Fruit fly (Drosophila melanogaster): ENCODE measurements around the gene CG43165.

- TF ChIP-seq Blimp-1 (GFP tag; optimal IDR thresholded peaks at IDR 0.05), result no peak
- no peak for TF ChIP-seq dac (GFP tag; optimal IDR thresholded peaks at IDR 0.05)
- no peak for TF ChIP-seq Sox102F (GFP tag; optimal IDR thresholded peaks at IDR 0.05)
- no peak for TF ChIP-seq Eip93F (GFP tag; optimal IDR thresholded peaks at IDR 0.05)
- TF ChIP-seq CG4318 (GFP tag; optimal IDR thresholded peaks at IDR 0.05), result no peak
- no peak for TF ChIP-seq CG11294 (GFP tag; IDR thresholded peaks at IDR 0.05)
- no peak for TF ChIP-seq CG10631 (GFP tag; optimal IDR thresholded peaks at IDR 0.05)
- TF ChIP-seq spab (GFP tag; optimal IDR thresholded peaks at IDR 0.05), result no peak
- TF ChIP-seq Sox14 (GFP tag; optimal IDR thresholded peaks at IDR 0.05), result no peak
- no peak for TF ChIP-seq OdsH (GFP tag; optimal IDR thresholded peaks at IDR 0.05)
- no peak for TF ChIP-seq CG11762 (GFP tag; optimal IDR thresholded peaks at IDR 0.05; ENCODE audit: insufficient read depth)
- no peak for TF ChIP-seq CG7368 (GFP tag; optimal IDR thresholded peaks at IDR 0.05)
- no peak for TF ChIP-seq Lpt (GFP tag; optimal IDR thresholded peaks at IDR 0.05)
- no peak for TF ChIP-seq Smox (GFP tag; optimal IDR thresholded peaks at IDR 0.05)
Observed at dm6 chr2L:3740443-3740842, 45.6 kb upstream of the CG43165 start.
